Worm (Caenorhabditis elegans): Measurements from ENCODE around the gene Y66D12A.13.

DNA sequence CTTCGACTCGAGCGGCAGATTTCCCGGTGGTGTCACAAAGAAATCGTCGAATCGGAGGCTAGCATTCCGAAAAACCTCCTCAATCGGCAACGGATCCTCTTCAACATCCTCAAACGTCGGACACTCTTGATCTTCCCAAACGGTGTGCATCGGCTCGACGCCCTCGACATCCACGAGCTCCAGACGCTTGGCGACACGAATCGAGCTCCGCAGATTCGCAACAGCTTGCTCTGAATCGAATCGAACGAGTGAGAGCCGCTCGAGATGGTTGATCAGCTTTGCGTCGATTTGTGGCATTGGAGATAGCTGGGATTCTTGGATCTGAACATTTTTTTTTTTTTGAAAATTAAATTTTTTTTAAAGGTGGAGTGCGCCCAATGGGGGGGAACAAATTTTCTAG is 31.2 kb downstream of the Y66D12A.13 start:
- TF ChIP-seq akir-1 (GFP tag; optimal IDR thresholded peaks at IDR 0.05): no peak
- peak; percentile 80 for TF ChIP-seq zfh-2 (GFP tag; conservative IDR thresholded peaks at IDR 0.05)
- no peak for TF ChIP-seq ama-1 (optimal IDR thresholded peaks at IDR 0.05)
- TF ChIP-seq ama-1 (GFP tag; optimal IDR thresholded peaks at IDR 0.05): no peak
- TF ChIP-seq F52B5.7 (tag; optimal IDR thresholded peaks at IDR 0.05): no peak
- no peak for TF ChIP-seq F33H1.4 (GFP tag; IDR thresholded peaks at IDR 0.05)

Data from whole organism, young adult.